Fruit fly (Drosophila melanogaster) whole organism, embryonic: ENCODE data around the gene CG43707.

ENCODE experiments used
- Atf3 ChIP-seq: fragments of 200-800 bp; sonication (Bioruptor generic); optimal IDR thresholded peaks from 3 replicates; lab custom pipeline; 2016; ENCODE audit warnings: missing biosample characterization, missing genetic modification characterization
- CG10267 ChIP-seq: fragments of 200-800 bp; sonication (Bioruptor generic); optimal IDR thresholded peaks from 2 replicates; lab custom pipeline; 2018; ENCODE audit warnings: missing biosample characterization, mild to moderate bottlenecking, missing genetic modification characterization, moderate library complexity
- CG11456 ChIP-seq: fragments of 200-800 bp; sonication (Bioruptor generic); IDR thresholded peaks from 3 replicates; pipeline ENCODE4 v1.3.6; 2022; ENCODE audit warnings: missing biosample characterization, missing genetic modification characterization
- CG11696 ChIP-seq: fragments of 200-800 bp; sonication (Bioruptor generic); IDR thresholded peaks from 2 replicates; pipeline ENCODE4 v1.3.6; 2022; ENCODE audit warnings: missing biosample characterization, missing genetic modification characterization
- CG12155 ChIP-seq: fragments of 200-800 bp; sonication (Bioruptor generic); optimal IDR thresholded peaks from 3 replicates; lab custom pipeline; 2016; ENCODE audit warnings: missing biosample characterization, missing genetic modification characterization
- CG12942 ChIP-seq: fragments of 200-800 bp; sonication (Bioruptor generic); optimal IDR thresholded peaks from 3 replicates; lab custom pipeline; 2016; ENCODE audit warnings: missing biosample characterization, missing genetic modification characterization
- CG14441 ChIP-seq: fragments of 200-800 bp; sonication (Bioruptor generic); IDR thresholded peaks from 2 replicates; pipeline ENCODE4 v1.3.6; 2022; ENCODE audit warnings: missing biosample characterization, missing genetic modification characterization
- CG15011 ChIP-seq: fragments of 200-800 bp; sonication (Bioruptor generic); optimal IDR thresholded peaks from 3 replicates; lab custom pipeline; 2018; ENCODE audit warnings: missing biosample characterization, mild to moderate bottlenecking, missing genetic modification characterization
- CG16815 ChIP-seq: fragments of 200-800 bp; sonication (Bioruptor generic); optimal IDR thresholded peaks from 3 replicates; lab custom pipeline; 2017; ENCODE audit warnings: missing biosample characterization, mild to moderate bottlenecking, missing genetic modification characterization
- CG18262 ChIP-seq: fragments of 200-800 bp; optimal IDR thresholded peaks from 3 replicates; lab custom pipeline; 2019; ENCODE audit warnings: missing biosample characterization, mild to moderate bottlenecking, missing genetic modification characterization, moderate library complexity
- CG1832 ChIP-seq: fragments of 200-800 bp; sonication (Bioruptor generic); optimal IDR thresholded peaks from 2 replicates; lab custom pipeline; 2017; ENCODE audit warnings: missing biosample characterization, mild to moderate bottlenecking, missing genetic modification characterization, inconsistent platforms
- CG2712 ChIP-seq: fragments of 200-800 bp; optimal IDR thresholded peaks from 3 replicates; lab custom pipeline; 2019; ENCODE audit warnings: missing biosample characterization, mild to moderate bottlenecking, missing genetic modification characterization, moderate library complexity
- CG2875 ChIP-seq: fragments of 200-800 bp; sonication (Bioruptor generic); optimal IDR thresholded peaks from 2 replicates; lab custom pipeline; 2017; ENCODE audit warnings: missing biosample characterization, mild to moderate bottlenecking, missing genetic modification characterization, missing genetic modification reagents
- CG30431 ChIP-seq: fragments of 200-800 bp; sonication (Bioruptor generic); optimal IDR thresholded peaks from 2 replicates; lab custom pipeline; 2017; ENCODE audit warnings: missing biosample characterization, missing genetic modification characterization
- CG34224 ChIP-seq: fragments of 200-800 bp; sonication (Bioruptor generic); IDR thresholded peaks from 3 replicates; pipeline ENCODE4 v1.3.6; 2022; ENCODE audit warnings: missing biosample characterization, missing genetic modification characterization; ENCODE audit not compliant: partially characterized antibody
- CG4424 ChIP-seq: fragments of 200-800 bp; sonication (Bioruptor generic); optimal IDR thresholded peaks from 3 replicates; lab custom pipeline; 2016; ENCODE audit warnings: missing biosample characterization, missing genetic modification characterization
- CG6689 ChIP-seq: fragments of 200-800 bp; sonication (Bioruptor generic); IDR thresholded peaks from 2 replicates; pipeline ENCODE4 v1.3.6; 2022; ENCODE audit warnings: missing biosample characterization, missing genetic modification characterization
- CG6765 ChIP-seq: fragments of 200-800 bp; sonication (Bioruptor generic); optimal IDR thresholded peaks from 3 replicates; lab custom pipeline; 2017; ENCODE audit warnings: missing biosample characterization, mild to moderate bottlenecking, missing genetic modification characterization
- CG7745 ChIP-seq: fragments of 200-800 bp; sonication (Bioruptor generic); optimal IDR thresholded peaks from 2 replicates; lab custom pipeline; 2018; ENCODE audit warnings: missing biosample characterization, mild to moderate bottlenecking, missing genetic modification characterization, moderate library complexity
- CG9727 ChIP-seq: fragments of 200-800 bp; sonication (Bioruptor generic); optimal IDR thresholded peaks from 3 replicates; lab custom pipeline; 2017; ENCODE audit warnings: missing biosample characterization, mild to moderate bottlenecking, missing genetic modification characterization
- Dek ChIP-seq: fragments of 200-800 bp; sonication (Bioruptor generic); optimal IDR thresholded peaks from 3 replicates; lab custom pipeline; 2019; ENCODE audit warnings: missing biosample characterization, mild to moderate bottlenecking, missing genetic modification characterization, moderate library complexity
- Dfd ChIP-seq, 2 experiments: fragments of >200 bp; optimal IDR thresholded peaks; 2 replicates each; lab custom pipeline; 2017; ENCODE audit warnings: missing biosample characterization in 2 of 2, missing genetic modification characterization in 2 of 2
- Dref ChIP-seq: fragments of 200-800 bp; sonication (Bioruptor generic); IDR thresholded peaks from 2 replicates; pipeline ENCODE4 v1.3.6; 2022; ENCODE audit warnings: missing biosample characterization, missing genetic modification characterization
- Ets65A ChIP-seq: fragments of 200-800 bp; sonication (Bioruptor generic); peaks from one replicate; lab custom pipeline; 2016; ENCODE audit warnings: missing biosample characterization, missing genetic modification characterization
- HLHmδ ChIP-seq: fragments of 200-800 bp; sonication (Bioruptor generic); optimal IDR thresholded peaks from 2 replicates; lab custom pipeline; 2018; ENCODE audit warnings: missing biosample characterization, mild to moderate bottlenecking, missing genetic modification characterization, moderate library complexity
- Hr51 ChIP-seq, 2 experiments: fragments of 200-800 bp; sonication (Bioruptor generic); optimal IDR thresholded peaks; 2 replicates in 1 of 2; 3 replicates in 1 of 2; lab custom pipeline; 2016 to 2018; ENCODE audit warnings: missing biosample characterization in 2 of 2, missing genetic modification characterization in 2 of 2, mild to moderate bottlenecking in 1 of 2, moderate library complexity in 1 of 2
- Hsf ChIP-seq: fragments of 200-800 bp; sonication (Bioruptor generic); optimal IDR thresholded peaks from 3 replicates; lab custom pipeline; 2016; ENCODE audit warnings: missing biosample characterization, missing genetic modification characterization
- Lim3 ChIP-seq: fragments of 200-800 bp; sonication (Bioruptor generic); IDR thresholded peaks from 2 replicates; pipeline ENCODE4 v1.3.6; 2022; ENCODE audit warnings: missing biosample characterization, missing genetic modification characterization
- NC2β ChIP-seq: fragments of 200-800 bp; sonication (Bioruptor generic); optimal IDR thresholded peaks from 2 replicates; lab custom pipeline; 2016; ENCODE audit warnings: missing biosample characterization, missing genetic modification characterization
- Scr ChIP-seq: fragments of 200-800 bp; sonication (Bioruptor generic); IDR thresholded peaks from 2 replicates; pipeline ENCODE4 v1.3.6; 2022; ENCODE audit warnings: missing biosample characterization, missing genetic modification characterization; ENCODE audit not compliant: partially characterized antibody
- Side ChIP-seq: fragments of 200-800 bp; sonication (Bioruptor generic); optimal IDR thresholded peaks from 2 replicates; lab custom pipeline; 2016; ENCODE audit warnings: missing biosample characterization, missing genetic modification characterization
- Six4 ChIP-seq: fragments of 200-800 bp; sonication (Bioruptor generic); optimal IDR thresholded peaks from 2 replicates; lab custom pipeline; 2016; ENCODE audit warnings: missing biosample characterization, missing genetic modification characterization
- Sry-β ChIP-seq: fragments of 200-800 bp; sonication (Bioruptor generic); optimal IDR thresholded peaks from 2 replicates; lab custom pipeline; 2018; ENCODE audit warnings: missing biosample characterization, mild to moderate bottlenecking, missing genetic modification characterization, moderate library complexity
- Sry-δ ChIP-seq: fragments of 200-800 bp; sonication (Bioruptor generic); optimal IDR thresholded peaks from 2 replicates; lab custom pipeline; 2016; ENCODE audit warnings: missing biosample characterization, missing genetic modification characterization
- Tbp ChIP-seq: fragments of >200 bp; optimal IDR thresholded peaks from 2 replicates; lab custom pipeline; 2018; ENCODE audit warnings: missing biosample characterization, missing genetic modification characterization
- ac ChIP-seq: fragments of 200-800 bp; sonication (Bioruptor generic); optimal IDR thresholded peaks from 3 replicates; lab custom pipeline; 2017; ENCODE audit warnings: missing biosample characterization, mild to moderate bottlenecking, missing genetic modification characterization
- cad ChIP-seq: fragments of >200 bp; optimal IDR thresholded peaks from 2 replicates; lab custom pipeline; 2017; ENCODE audit warnings: missing biosample characterization, missing genetic modification characterization
- ci ChIP-seq: fragments of 200-800 bp; sonication (Bioruptor generic); IDR thresholded peaks from 3 replicates; pipeline ENCODE4 v1.3.6; 2022; ENCODE audit warnings: missing biosample characterization, missing genetic modification characterization
- danr ChIP-seq: fragments of 200-800 bp; sonication (Bioruptor generic); IDR thresholded peaks from 2 replicates; pipeline ENCODE4 v1.3.6; 2022; ENCODE audit warnings: missing biosample characterization, missing genetic modification characterization
- fru ChIP-seq: fragments of >200 bp; optimal IDR thresholded peaks from 2 replicates; lab custom pipeline; 2017
- gcm2 ChIP-seq: fragments of 200-800 bp; sonication (Bioruptor generic); optimal IDR thresholded peaks from 2 replicates; lab custom pipeline; 2016; ENCODE audit warnings: missing biosample characterization, missing genetic modification characterization
- ham ChIP-seq: fragments of 200-800 bp; sonication (Bioruptor generic); IDR thresholded peaks from 2 replicates; pipeline ENCODE4 v1.3.6; 2022; ENCODE audit warnings: missing biosample characterization, missing genetic modification characterization
- her ChIP-seq: fragments of 200-800 bp; sonication (Bioruptor generic); optimal IDR thresholded peaks from 2 replicates; lab custom pipeline; 2016; ENCODE audit warnings: missing biosample characterization, missing genetic modification characterization
- lab ChIP-seq: fragments of 200-800 bp; sonication (Bioruptor generic); optimal IDR thresholded peaks from 3 replicates; lab custom pipeline; 2017; ENCODE audit warnings: missing biosample characterization, missing genetic modification characterization, mild to moderate bottlenecking, moderate library complexity, missing genetic modification reagents
- p53 ChIP-seq: fragments of 200-800 bp; sonication (Bioruptor generic); optimal IDR thresholded peaks from 2 replicates; lab custom pipeline; 2016; ENCODE audit warnings: missing biosample characterization, missing genetic modification characterization
- ranshi ChIP-seq: fragments of 200-800 bp; sonication (Bioruptor generic); IDR thresholded peaks from 2 replicates; pipeline ENCODE4 v1.3.6; 2022; ENCODE audit warnings: missing biosample characterization, missing genetic modification characterization
- sim ChIP-seq: fragments of 200-800 bp; sonication (Bioruptor generic); IDR thresholded peaks from 2 replicates; pipeline ENCODE4 v1.3.6; 2022; ENCODE audit warnings: missing biosample characterization, missing genetic modification characterization
- slp2 ChIP-seq: fragments of 200-800 bp; sonication (Bioruptor generic); optimal IDR thresholded peaks from 2 replicates; lab custom pipeline; 2016; ENCODE audit warnings: missing biosample characterization, missing genetic modification characterization
- zen2 ChIP-seq: fragments of 200-800 bp; sonication (Bioruptor generic); IDR thresholded peaks from 3 replicates; pipeline ENCODE4 v1.3.6; 2022; ENCODE audit warnings: missing biosample characterization, missing genetic modification characterization; ENCODE audit not compliant: partially characterized antibody
- zf30C ChIP-seq: fragments of 200-800 bp; sonication (Bioruptor generic); optimal IDR thresholded peaks from 3 replicates; lab custom pipeline; 2018; ENCODE audit warnings: missing biosample characterization, mild to moderate bottlenecking, missing genetic modification characterization
- zfh1 ChIP-seq: fragments of 200-800 bp; sonication (Bioruptor generic); IDR thresholded peaks from 3 replicates; pipeline ENCODE4 v1.3.6; 2022; ENCODE audit warnings: missing biosample characterization, missing genetic modification characterization

The CG43707 gene

DNA sequence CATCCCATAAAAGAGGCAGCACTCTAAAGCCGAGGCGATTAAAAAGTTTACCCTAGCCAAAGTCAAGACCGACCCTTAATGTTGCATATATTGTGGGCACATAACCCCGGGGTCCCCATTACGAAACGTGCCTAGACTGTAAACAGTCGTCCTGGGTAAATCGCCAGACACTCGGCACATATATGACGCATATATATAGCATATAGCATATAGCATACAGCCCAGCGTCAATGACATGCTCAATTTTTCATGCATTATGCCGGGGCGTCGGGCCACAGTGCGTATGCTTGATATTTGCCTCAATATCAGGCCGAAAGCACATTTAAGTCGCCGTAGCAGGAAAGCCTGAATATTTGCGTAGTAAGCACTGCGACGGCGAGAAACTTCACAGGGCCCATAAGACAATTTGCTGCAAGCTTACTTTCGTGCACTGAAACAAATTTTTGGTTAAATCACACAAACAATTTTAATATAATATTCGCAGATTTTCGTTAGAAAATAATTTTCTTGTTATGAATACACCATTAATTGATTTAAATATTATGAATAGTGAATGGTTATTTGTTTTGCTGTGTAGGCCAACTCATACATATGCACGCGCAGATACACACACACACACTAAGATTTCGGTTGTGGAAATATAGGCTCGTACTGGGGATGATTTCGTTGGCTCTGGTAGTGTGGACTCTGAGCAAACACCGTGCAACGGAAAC, 2.1 kb upstream of the CG43707 start (continued):
- no peak for TF ChIP-seq CG18262 (tag; lab: Kevin White, UChicago)
- no peak for TF ChIP-seq fru (lab: Kevin White, UChicago)
- TF ChIP-seq CG16815 (GFP tag; lab: Kevin White, UChicago) = no peak
- no peak for TF ChIP-seq zen2 (GFP tag; lab: Robert Waterston, UW)
- TF ChIP-seq CG6765 = peak; percentile 24
- peak; percentile 44 for TF ChIP-seq CG9727 (GFP tag; lab: Kevin White, UChicago)
- TF ChIP-seq sim (GFP tag; lab: Robert Waterston, UW) = no peak
- TF ChIP-seq Tbp (GFP tag; lab: Kevin White, UChicago) = no peak
- TF ChIP-seq NC2β (GFP tag; lab: Kevin White, UChicago) = no peak
- no peak for TF ChIP-seq Sry-δ (GFP tag; lab: Kevin White, UChicago)
- TF ChIP-seq CG15011 (GFP tag; lab: Kevin White, UChicago) = no peak
- TF ChIP-seq CG1832 (GFP tag; lab: Kevin White, UChicago) = no peak
- TF ChIP-seq zf30C (GFP tag; lab: Kevin White, UChicago) = no peak
- TF ChIP-seq CG30431 (GFP tag; lab: Kevin White, UChicago) = no peak
- no peak for TF ChIP-seq CG34224
- no peak for TF ChIP-seq ac (GFP tag; lab: Kevin White, UChicago)
- TF ChIP-seq Hr51 (GFP tag; optimal IDR thresholded peaks at IDR 0.05; lab: Kevin White, UChicago) = peak in 1 of 2 experiments; percentile 53
- no peak for TF ChIP-seq cad (GFP tag; lab: Kevin White, UChicago)
- TF ChIP-seq Side = no peak
- peak; percentile 61 for TF ChIP-seq Ets65A (GFP tag; lab: Kevin White, UChicago)
- no peak for TF ChIP-seq HLHmδ
- no peak for TF ChIP-seq Sry-β (GFP tag; lab: Kevin White, UChicago)
- no peak for TF ChIP-seq CG7745 (tag; lab: Kevin White, UChicago)
- TF ChIP-seq lab = peak; percentile 84
- TF ChIP-seq Lim3 (GFP tag; lab: Robert Waterston, UW) = no peak
- TF ChIP-seq her (GFP tag; lab: Kevin White, UChicago) = no peak
- peak; percentile 36 for TF ChIP-seq CG14441
- TF ChIP-seq ham (GFP tag; lab: Robert Waterston, UW) = no peak
- TF ChIP-seq CG12155 (GFP tag; lab: Kevin White, UChicago) = no peak
- no peak for TF ChIP-seq slp2 (GFP tag; lab: Kevin White, UChicago)
- TF ChIP-seq Dek (tag; lab: Kevin White, UChicago) = peak; percentile 38
- TF ChIP-seq CG2712 = no peak
- no peak for TF ChIP-seq Dref
- peak; percentile 0 for TF ChIP-seq CG10267 (tag; lab: Kevin White, UChicago)
- TF ChIP-seq CG4424 (GFP tag; lab: Kevin White, UChicago) = peak; percentile 13
- no peak for TF ChIP-seq gcm2 (GFP tag; lab: Kevin White, UChicago)
- no peak for TF ChIP-seq Scr (GFP tag; lab: Robert Waterston, UW)
- peak; percentile 38; the same call in 1 of the 3 replicates for TF ChIP-seq ci (GFP tag; lab: Robert Waterston, UW)
- peak; percentile 33; the same call in 1 of the 2 replicates for TF ChIP-seq CG6689
- no peak for TF ChIP-seq Six4 (GFP tag; lab: Kevin White, UChicago)
- no peak for TF ChIP-seq CG11696 (GFP tag; lab: Robert Waterston, UW)
- TF ChIP-seq Hsf (GFP tag; lab: Kevin White, UChicago) = peak; percentile 7
- no peak for TF ChIP-seq CG11456 (GFP tag; lab: Robert Waterston, UW)
- TF ChIP-seq CG12942 (GFP tag; lab: Kevin White, UChicago) = no peak
- no peak for TF ChIP-seq Atf3 (GFP tag; lab: Kevin White, UChicago)
- peak; percentile 42; the same call in 1 of the 2 replicates for TF ChIP-seq ranshi
- TF ChIP-seq p53 (GFP tag; lab: Kevin White, UChicago) = no peak
- TF ChIP-seq Dfd (GFP tag; optimal IDR thresholded peaks at IDR 0.05; lab: Kevin White, UChicago) = no peak
- TF ChIP-seq danr = no peak
- TF ChIP-seq zfh1 (GFP tag; lab: Robert Waterston, UW) = no peak
- TF ChIP-seq CG2875 (GFP tag; lab: Kevin White, UChicago) = no peak
